Fruit fly (Drosophila melanogaster) whole organism, embryonic: ENCODE measurements around the gene Pnn.
A peak's percentile ranks its signal among the peaks of the same experiment; 100 is the strongest.

Experiments
- Blimp-1 ChIP-seq: fragments of 200-800 bp; sonication (Bioruptor generic); optimal IDR thresholded peaks from 3 replicates; lab custom pipeline; 2018; ENCODE audit warnings: missing biosample characterization, missing genetic modification characterization, mild to moderate bottlenecking, moderate library complexity, missing genetic modification reagents
- C15 ChIP-seq: fragments of 200-800 bp; sonication (Bioruptor generic); IDR thresholded peaks from 3 replicates; pipeline ENCODE4 v1.3.6; 2022; ENCODE audit warnings: missing biosample characterization, missing genetic modification characterization
- CG11085 ChIP-seq: fragments of 200-800 bp; sonication (Bioruptor generic); IDR thresholded peaks from 2 replicates; pipeline ENCODE4 v1.3.6; 2022; ENCODE audit warnings: missing biosample characterization, missing genetic modification characterization
- CG12659 ChIP-seq: fragments of 200-800 bp; sonication (Bioruptor generic); optimal IDR thresholded peaks from 3 replicates; lab custom pipeline; 2017; ENCODE audit warnings: mild to moderate bottlenecking, missing biosample characterization, missing genetic modification reagents, missing genetic modification characterization
- CG13287 ChIP-seq: fragments of 200-800 bp; sonication (Bioruptor generic); IDR thresholded peaks from 2 replicates; pipeline ENCODE4 v1.3.6; 2022; ENCODE audit warnings: missing biosample characterization, missing genetic modification characterization; ENCODE audit not compliant: partially characterized antibody
- CG13424 ChIP-seq: fragments of 200-800 bp; sonication (Bioruptor generic); optimal IDR thresholded peaks from 2 replicates; lab custom pipeline; 2019; ENCODE audit warnings: missing biosample characterization, mild to moderate bottlenecking, missing genetic modification characterization, moderate library complexity
- CG16815 ChIP-seq: fragments of 200-800 bp; sonication (Bioruptor generic); optimal IDR thresholded peaks from 3 replicates; lab custom pipeline; 2017; ENCODE audit warnings: missing biosample characterization, mild to moderate bottlenecking, missing genetic modification characterization
- CG17359 ChIP-seq: fragments of 200-800 bp; sonication (Bioruptor generic); optimal IDR thresholded peaks from 3 replicates; lab custom pipeline; 2018; ENCODE audit warnings: missing biosample characterization, mild to moderate bottlenecking, missing genetic modification characterization, moderate library complexity
- CG17829 ChIP-seq: fragments of 200-800 bp; optimal IDR thresholded peaks from 2 replicates; lab custom pipeline; 2019; ENCODE audit warnings: missing biosample characterization, mild to moderate bottlenecking, missing genetic modification characterization, moderate library complexity
- CG30403 ChIP-seq: fragments of 200-800 bp; sonication (Bioruptor generic); optimal IDR thresholded peaks from 3 replicates; lab custom pipeline; 2016; ENCODE audit warnings: missing biosample characterization, missing genetic modification characterization
- CG31388 ChIP-seq: fragments of 200-800 bp; sonication (Bioruptor generic); optimal IDR thresholded peaks from 2 replicates; lab custom pipeline; 2016; ENCODE audit warnings: missing biosample characterization, missing genetic modification characterization
- CG3281 ChIP-seq: fragments of 200-800 bp; sonication (Bioruptor generic); optimal IDR thresholded peaks from 3 replicates; lab custom pipeline; 2017; ENCODE audit warnings: missing biosample characterization, mild to moderate bottlenecking, missing genetic modification characterization
- CG3726 ChIP-seq: fragments of 200-800 bp; sonication (Bioruptor generic); IDR thresholded peaks from 3 replicates; pipeline ENCODE4, ENCODE4 v1.3.6; 2022; ENCODE audit warnings: missing biosample characterization, missing genetic modification characterization
- CG42726 ChIP-seq: fragments of 200-800 bp; sonication (Bioruptor generic); IDR thresholded peaks from 2 replicates; pipeline ENCODE4 v1.3.6; 2022; ENCODE audit warnings: missing biosample characterization, missing genetic modification characterization; ENCODE audit not compliant: partially characterized antibody
- CG4617 ChIP-seq: fragments of 200-800 bp; sonication (Bioruptor generic); optimal IDR thresholded peaks from 3 replicates; lab custom pipeline; 2016; ENCODE audit warnings: missing biosample characterization, missing genetic modification characterization, borderline replicate concordance
- CG7745 ChIP-seq: fragments of 200-800 bp; sonication (Bioruptor generic); optimal IDR thresholded peaks from 2 replicates; lab custom pipeline; 2018; ENCODE audit warnings: missing biosample characterization, mild to moderate bottlenecking, missing genetic modification characterization, moderate library complexity
- CG7928 ChIP-seq: fragments of 200-800 bp; sonication (Bioruptor generic); optimal IDR thresholded peaks from 2 replicates; lab custom pipeline; 2017; ENCODE audit warnings: missing biosample characterization, mild to moderate bottlenecking, missing genetic modification characterization
- CG8089 ChIP-seq: fragments of 200-800 bp; sonication (Bioruptor generic); optimal IDR thresholded peaks from 3 replicates; lab custom pipeline; 2016; ENCODE audit warnings: missing biosample characterization, missing genetic modification characterization
- CG8359 ChIP-seq: fragments of 200-800 bp; sonication (Bioruptor generic); optimal IDR thresholded peaks from 2 replicates; lab custom pipeline; 2017; ENCODE audit warnings: missing biosample characterization, mild to moderate bottlenecking, missing genetic modification characterization, borderline replicate concordance
- CG9932 ChIP-seq: fragments of 200-800 bp; sonication (Bioruptor generic); IDR thresholded peaks from 2 replicates; pipeline ENCODE4 v1.3.6; 2022; ENCODE audit warnings: missing biosample characterization, missing genetic modification characterization
- Dref ChIP-seq: fragments of 200-800 bp; sonication (Bioruptor generic); IDR thresholded peaks from 2 replicates; pipeline ENCODE4 v1.3.6; 2022; ENCODE audit warnings: missing biosample characterization, missing genetic modification characterization
- ERR ChIP-seq: fragments of 200-800 bp; sonication (Bioruptor generic); optimal IDR thresholded peaks from 2 replicates; lab custom pipeline; 2016; ENCODE audit warnings: missing biosample characterization, missing genetic modification characterization
- Hmr ChIP-seq: fragments of 200-800 bp; sonication (Bioruptor generic); optimal IDR thresholded peaks from 3 replicates; lab custom pipeline; 2017; ENCODE audit warnings: mild to moderate bottlenecking, missing biosample characterization, missing genetic modification reagents, missing genetic modification characterization
- Lhr ChIP-seq: fragments of 200-800 bp; sonication (Bioruptor generic); optimal IDR thresholded peaks from 3 replicates; lab custom pipeline; 2017; ENCODE audit warnings: mild to moderate bottlenecking, missing biosample characterization, missing genetic modification reagents, missing genetic modification characterization
- MESR4 ChIP-seq: fragments of 200-800 bp; sonication (Bioruptor generic); optimal IDR thresholded peaks from 2 replicates; lab custom pipeline; 2018; ENCODE audit warnings: missing biosample characterization, mild to moderate bottlenecking, missing genetic modification characterization, moderate library complexity
- Sry-β ChIP-seq: fragments of 200-800 bp; sonication (Bioruptor generic); optimal IDR thresholded peaks from 2 replicates; lab custom pipeline; 2018; ENCODE audit warnings: missing biosample characterization, mild to moderate bottlenecking, missing genetic modification characterization, moderate library complexity
- Sry-δ ChIP-seq: fragments of 200-800 bp; sonication (Bioruptor generic); optimal IDR thresholded peaks from 2 replicates; lab custom pipeline; 2016; ENCODE audit warnings: missing biosample characterization, missing genetic modification characterization
- Taf1 ChIP-seq: fragments of 200-800 bp; sonication (Bioruptor generic); IDR thresholded peaks from 2 replicates; pipeline ENCODE4 v1.3.6; 2022; ENCODE audit warnings: missing biosample characterization, missing genetic modification characterization
- Xbp1 ChIP-seq: fragments of 200-800 bp; sonication (Bioruptor generic); optimal IDR thresholded peaks from 3 replicates; lab custom pipeline; 2016; ENCODE audit warnings: missing biosample characterization, mild to moderate bottlenecking, missing genetic modification characterization
- ash1 ChIP-seq: fragments of 200-800 bp; sonication (Bioruptor generic); optimal IDR thresholded peaks from 2 replicates; lab custom pipeline; 2018; ENCODE audit warnings: missing biosample characterization, mild to moderate bottlenecking, missing genetic modification characterization
- cad ChIP-seq: fragments of >200 bp; optimal IDR thresholded peaks from 2 replicates; lab custom pipeline; 2017; ENCODE audit warnings: missing biosample characterization, missing genetic modification characterization
- chif ChIP-seq, 2 experiments: fragments of 200-800 bp; sonication (Bioruptor generic); optimal IDR thresholded peaks; 3 replicates each; lab custom pipeline; 2016; ENCODE audit warnings: missing biosample characterization in 2 of 2, missing genetic modification characterization in 2 of 2
- crp ChIP-seq, 2 experiments: fragments of 200-800 bp; sonication (Bioruptor generic); optimal IDR thresholded peaks; 2 replicates in 1 of 2; 3 replicates in 1 of 2; lab custom pipeline; 2017; ENCODE audit warnings: missing biosample characterization in 2 of 2, missing genetic modification characterization in 2 of 2, mild to moderate bottlenecking in 1 of 2, moderate library complexity in 1 of 2
- dmrt99B ChIP-seq: fragments of 200-800 bp; sonication (Bioruptor generic); optimal IDR thresholded peaks from 2 replicates; lab custom pipeline; 2018; ENCODE audit warnings: missing biosample characterization, mild to moderate bottlenecking, missing genetic modification characterization, moderate library complexity
- ems ChIP-seq: fragments of 200-800 bp; sonication (Bioruptor generic); optimal IDR thresholded peaks from 3 replicates; lab custom pipeline; 2016; ENCODE audit warnings: missing biosample characterization, missing genetic modification characterization
- insv ChIP-seq, 2 experiments: fragments of 200-800 bp; sonication (Bioruptor generic); optimal IDR thresholded peaks; 3 replicates each; lab custom pipeline; 2016 to 2018; ENCODE audit warnings: missing biosample characterization in 2 of 2, missing genetic modification characterization in 2 of 2
- kay ChIP-seq: fragments of 200-800 bp; sonication (Bioruptor generic); optimal IDR thresholded peaks from 2 replicates; lab custom pipeline; 2016; ENCODE audit warnings: missing biosample characterization, missing genetic modification characterization
- klu ChIP-seq: fragments of 200-800 bp; sonication (Bioruptor generic); IDR thresholded peaks from 2 replicates; pipeline ENCODE4 v1.3.6; 2022; ENCODE audit warnings: missing biosample characterization, missing genetic modification characterization
- maf-S ChIP-seq: fragments of 200-800 bp; sonication (Bioruptor generic); optimal IDR thresholded peaks from 2 replicates; lab custom pipeline; 2016; ENCODE audit warnings: missing biosample characterization, missing genetic modification characterization
- mld ChIP-seq: fragments of 200-800 bp; sonication (Bioruptor generic); IDR thresholded peaks from 3 replicates; pipeline ENCODE4 v1.3.6; 2022; ENCODE audit warnings: missing biosample characterization, missing genetic modification characterization; ENCODE audit not compliant: partially characterized antibody
- nerfin-1 ChIP-seq: fragments of 200-800 bp; sonication (Bioruptor generic); optimal IDR thresholded peaks from 3 replicates; lab custom pipeline; 2019; ENCODE audit warnings: missing biosample characterization, mild to moderate bottlenecking, missing genetic modification characterization, moderate library complexity
- org-1 ChIP-seq: fragments of 200-800 bp; sonication (Bioruptor generic); optimal IDR thresholded peaks from 2 replicates; lab custom pipeline; 2017; ENCODE audit warnings: missing biosample characterization, missing genetic modification characterization
- pfk ChIP-seq: fragments of 200-800 bp; sonication (Bioruptor generic); optimal IDR thresholded peaks from 2 replicates; lab custom pipeline; 2018; ENCODE audit warnings: missing biosample characterization, mild to moderate bottlenecking, missing genetic modification characterization, moderate library complexity
- sna ChIP-seq: fragments of 200-800 bp; sonication (Bioruptor generic); IDR thresholded peaks from 2 replicates; pipeline ENCODE4 v1.3.6; 2022; ENCODE audit warnings: missing biosample characterization, missing genetic modification characterization; ENCODE audit not compliant: partially characterized antibody
- trem ChIP-seq: fragments of 200-800 bp; optimal IDR thresholded peaks from 3 replicates; lab custom pipeline; 2019; ENCODE audit warnings: missing biosample characterization, mild to moderate bottlenecking, missing genetic modification characterization, moderate library complexity
- unc-4 ChIP-seq: fragments of 200-800 bp; sonication (Bioruptor generic); IDR thresholded peaks from 2 replicates; pipeline ENCODE4 v1.3.6; 2022; ENCODE audit warnings: missing biosample characterization, missing genetic modification characterization; ENCODE audit not compliant: partially characterized antibody
- vfl ChIP-seq: fragments of 200-800 bp; sonication (Bioruptor generic); optimal IDR thresholded peaks from 2 replicates; lab custom pipeline; 2016; ENCODE audit warnings: missing biosample characterization, missing genetic modification characterization
- zf30C ChIP-seq: fragments of 200-800 bp; sonication (Bioruptor generic); optimal IDR thresholded peaks from 3 replicates; lab custom pipeline; 2018; ENCODE audit warnings: missing biosample characterization, mild to moderate bottlenecking, missing genetic modification characterization

Pnn gene

dm6 chr3R:9725121-9725956 is 15.4 kb upstream of the Pnn start, which contains the start of gene hyd (continued):
- TF ChIP-seq CG3281 (no peak), CG16815 (no peak), ERR (no peak), CG13424 (no peak), CG17359 (tag; lab: Kevin White, UChicago) (no peak), org-1 (GFP tag; lab: Kevin White, UChicago) (no peak), Sry-δ (peak; percentile 91), CG31388 (no peak), maf-S (GFP tag; lab: Kevin White, UChicago) (no peak), ems (GFP tag; lab: Kevin White, UChicago) (no peak), crp (GFP tag; optimal IDR thresholded peaks at IDR 0.05; lab: Kevin White, UChicago) (no peak), unc-4 (peak; percentile 81), trem (tag; lab: Kevin White, UChicago) (peak; percentile 97), kay (no peak), MESR4 (GFP tag; lab: Kevin White, UChicago) (peak; percentile 92), Blimp-1 (GFP tag; lab: Kevin White, UChicago) (no peak), sna (peak; percentile 83), CG11085 (no peak), CG30403 (GFP tag; lab: Kevin White, UChicago) (no peak), CG3726 (GFP tag; lab: Robert Waterston, UW) (no peak), Taf1 (GFP tag; lab: Robert Waterston, UW) (no peak), CG9932 (peak; percentile 45), CG4617 (GFP tag; lab: Kevin White, UChicago) (peak; percentile 88), Dref (GFP tag; lab: Robert Waterston, UW) (peak; percentile 89), ash1 (no peak), CG7928 (GFP tag; lab: Kevin White, UChicago) (no peak), zf30C (GFP tag; lab: Kevin White, UChicago) (no peak), Lhr (GFP tag; lab: Kevin White, UChicago) (peak; percentile 54), C15 (GFP tag; lab: Robert Waterston, UW) (no peak), pfk (no peak), klu (no peak), CG12659 (peak; percentile 77), mld (GFP tag; lab: Robert Waterston, UW) (peak; percentile 35; the same call in 2 of the 3 replicates), CG7745 (no peak), cad (no peak), vfl (no peak), CG8089 (GFP tag; lab: Kevin White, UChicago) (no peak), Xbp1 (peak; percentile 15), insv (GFP tag; optimal IDR thresholded peaks at IDR 0.05; lab: Kevin White, UChicago) (peak in 1 of 2 experiments; percentile 14), CG8359 (GFP tag; lab: Kevin White, UChicago) (no peak), CG17829 (tag; lab: Kevin White, UChicago) (peak; percentile 53), dmrt99B (tag; lab: Kevin White, UChicago) (no peak), Hmr (no peak), CG42726 (GFP tag; lab: Robert Waterston, UW) (peak; percentile 74; the same call in 1 of the 2 replicates), CG13287 (GFP tag; lab: Robert Waterston, UW) (peak; percentile 87), Sry-β (GFP tag; lab: Kevin White, UChicago) (no peak), chif (GFP tag; optimal IDR thresholded peaks at IDR 0.05; lab: Kevin White, UChicago) (no peak), nerfin-1 (tag; lab: Kevin White, UChicago) (peak; percentile 89)
